Worm (Caenorhabditis elegans) whole organism, mixed stage, embryonic: ENCODE measurements around the gene K06A9.1.

Source experiments
- cnd-1 ChIP-seq: fragments of 200-800 bp; sonication (Bioruptor generic); optimal IDR thresholded peaks from 2 replicates; lab custom pipeline; 2018; ENCODE audit warnings: mild to moderate bottlenecking, missing genetic modification characterization, missing compliant biosample characterization
- elt-1 ChIP-seq: sonication (generic microtip); optimal IDR thresholded peaks from 2 replicates; lab custom pipeline; 2017; ENCODE audit warnings: missing genetic modification characterization, mild to moderate bottlenecking, missing compliant biosample characterization, antibody characterized with exemption, moderate library complexity, borderline replicate concordance; ENCODE audit not compliant: insufficient read depth
- nhr-12 ChIP-seq: fragments of 150-350 bp; optimal IDR thresholded peaks from 2 replicates; lab custom pipeline; 2014; ENCODE audit warnings: missing biosample characterization, missing genetic modification characterization
- nhr-237 ChIP-seq: fragments of 150-350 bp; optimal IDR thresholded peaks from 2 replicates; lab custom pipeline; 2014; ENCODE audit warnings: missing biosample characterization, missing genetic modification characterization
- nhr-28 ChIP-seq: fragments of 150-350 bp; optimal IDR thresholded peaks from 2 replicates; lab custom pipeline; 2014; ENCODE audit warnings: missing biosample characterization, missing genetic modification characterization
- pha-4 ChIP-seq: fragments of 150-350 bp; optimal IDR thresholded peaks from 2 replicates; lab custom pipeline; 2018; ENCODE audit warnings: missing biosample characterization, missing genetic modification reagents, missing genetic modification characterization
- snpc-4 ChIP-seq: fragments of 150-350 bp; optimal IDR thresholded peaks from 2 replicates; lab custom pipeline; 2014; ENCODE audit warnings: missing biosample characterization, missing genetic modification characterization

DNA sequence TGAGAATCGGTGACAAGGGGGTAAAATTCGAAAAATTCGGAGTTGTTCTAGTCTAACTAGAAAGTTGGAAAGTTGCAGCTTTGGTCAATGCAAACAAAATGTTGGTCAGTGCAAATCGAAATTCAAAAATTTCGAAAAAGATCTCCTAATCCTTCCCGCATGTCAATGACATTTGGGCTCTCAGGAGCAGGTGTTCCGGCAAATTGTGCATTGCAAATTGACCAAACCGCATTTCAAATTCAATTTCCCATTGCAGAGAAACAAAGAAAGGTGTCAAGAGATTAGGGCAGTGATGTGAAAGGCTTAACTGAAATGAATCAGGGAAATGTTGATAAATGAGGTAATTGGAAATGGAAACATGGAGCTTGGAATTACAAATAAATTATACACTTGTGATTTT is 24.0 kb upstream of the K06A9.1 start:
- no peak for TF ChIP-seq elt-1 (tag; lab: Kevin White, UChicago)
- TF ChIP-seq cnd-1 (tag; lab: Kevin White, UChicago), result no peak
- no peak for TF ChIP-seq nhr-12
- no peak for TF ChIP-seq nhr-28 (tag; lab: Kevin White, UChicago)
- TF ChIP-seq snpc-4 (tag; lab: Kevin White, UChicago), result no peak
- no peak for TF ChIP-seq nhr-237 (tag; lab: Kevin White, UChicago)
- no peak for TF ChIP-seq pha-4 (tag; lab: Kevin White, UChicago)
